Fruit fly (Drosophila melanogaster): Measurements from ENCODE around the gene CG46309.
A peak's percentile ranks its signal among the peaks of the same experiment; 100 is the strongest.

CG46309 gene

DNA sequence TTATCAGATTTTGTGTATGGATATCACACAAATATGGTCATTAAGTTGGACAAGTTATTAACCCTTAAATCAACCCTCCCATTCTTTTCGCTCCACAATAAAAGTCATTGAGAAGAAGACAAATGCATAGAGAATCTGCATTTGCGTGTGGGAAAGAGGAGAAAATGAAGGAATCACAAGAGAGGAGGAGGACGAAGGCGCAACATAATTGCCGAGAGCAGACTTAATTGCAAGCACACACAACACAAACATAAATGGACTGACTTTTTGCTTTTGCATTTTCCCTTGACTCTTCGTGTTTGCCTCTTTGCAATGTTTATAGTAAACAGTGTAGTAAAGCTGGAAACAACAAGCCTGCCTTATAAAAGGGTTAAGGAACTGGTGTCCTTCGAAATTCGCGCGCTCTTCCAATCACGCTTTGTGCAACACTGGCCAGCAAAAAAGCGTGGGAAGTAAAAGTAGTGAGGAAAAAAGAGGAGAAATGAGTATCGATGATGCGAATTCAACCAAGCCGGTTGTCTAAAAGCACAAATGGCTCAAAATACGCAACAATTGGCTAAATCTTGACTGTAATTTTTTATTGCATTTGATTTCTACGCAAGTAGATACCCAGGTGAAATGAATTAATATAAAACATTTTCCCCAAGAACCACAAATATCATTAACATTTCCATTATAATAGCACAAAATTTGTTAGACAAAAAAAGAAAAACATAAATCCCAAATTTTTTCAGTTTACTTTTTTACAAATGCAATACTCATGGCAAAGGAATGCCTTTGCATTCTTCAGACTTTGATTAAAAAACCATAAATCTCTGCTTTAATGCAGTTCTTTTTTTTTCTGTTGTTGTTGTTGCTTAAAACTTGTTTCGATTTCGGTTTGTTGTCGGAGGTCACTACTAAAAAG, 15.8 kb upstream of the CG46309 start:
- TF ChIP-seq noc (tag; optimal IDR thresholded peaks at IDR 0.05), result no peak

DNA sequence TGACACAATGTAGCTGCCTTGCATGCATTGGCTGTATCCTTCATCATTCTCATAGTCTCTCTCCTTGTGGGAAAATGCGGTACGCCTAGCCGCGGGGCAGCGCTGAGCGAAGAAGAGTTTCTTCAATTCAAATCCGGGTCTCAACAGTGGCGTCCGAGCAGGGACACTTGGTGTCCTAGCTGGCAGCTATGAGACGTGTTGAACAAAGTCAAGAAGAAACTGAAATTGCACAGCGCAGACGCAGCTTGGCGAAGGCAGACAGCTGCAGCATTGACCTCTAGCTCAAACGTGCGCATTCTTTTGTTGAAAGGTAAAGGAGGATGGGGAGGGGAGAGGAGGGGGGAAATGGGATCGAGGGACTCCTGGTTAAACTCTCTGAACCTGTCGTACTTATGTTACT, 12.1 kb upstream of the CG46309 start:
- no peak for TF ChIP-seq noc (tag; optimal IDR thresholded peaks at IDR 0.05)

- no peak for TF ChIP-seq noc (tag; optimal IDR thresholded peaks at IDR 0.05)
These were observed 10.1 kb upstream of the CG46309 start, which contains the start of the genes twe and CG4935 for dm6 chr2L:16261576-16262217. Gene twe (minus strand): TSS chr2L:16261877. Gene CG4935 (plus strand): TSS chr2L:16262141.

DNA sequence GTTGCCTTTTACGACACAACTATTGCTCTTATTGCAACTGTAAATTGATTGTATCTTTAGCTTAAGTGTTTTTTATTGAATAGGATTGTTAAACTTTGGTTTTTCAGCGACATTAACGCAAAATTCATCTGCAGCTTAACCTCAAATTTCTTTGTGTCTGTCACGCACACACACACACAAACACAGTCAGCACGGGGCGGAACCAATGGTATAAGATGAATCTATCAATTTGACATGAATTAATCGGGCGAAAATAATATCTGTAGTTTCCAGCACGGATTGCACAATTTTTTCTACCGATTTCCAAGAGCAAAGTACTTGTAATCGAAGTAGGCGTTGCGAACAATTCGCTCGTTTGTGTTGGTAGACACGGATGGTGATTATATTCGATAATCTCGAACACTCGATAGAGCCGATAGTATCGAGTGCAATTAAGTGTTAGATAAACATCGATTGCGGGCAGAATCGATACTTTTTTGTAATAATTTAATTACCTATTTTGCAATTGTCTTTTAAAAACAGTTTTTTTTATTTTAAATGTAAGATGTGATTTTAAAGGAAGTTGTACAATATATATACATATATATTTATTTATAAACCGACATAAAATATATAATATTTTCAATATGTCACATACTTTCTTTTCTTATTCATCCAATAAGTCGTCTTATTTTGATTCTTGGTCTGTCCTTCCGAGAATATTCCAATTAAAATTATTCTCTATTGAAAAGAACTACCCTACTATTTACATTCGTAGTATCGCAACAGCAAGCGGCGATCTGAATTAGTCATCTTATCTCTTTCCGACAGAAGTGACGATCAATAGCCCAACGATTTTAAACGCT, 5.9 kb upstream of the CG46309 start, which contains the start of the genes PRL-1 and EndoGI:
Gene PRL-1 (minus strand): TSS at position 380 of the 845 bp plus-strand sequence.
Gene EndoGI (plus strand): TSS at position 462 of the 845 bp plus-strand sequence.
- TF ChIP-seq noc (tag; optimal IDR thresholded peaks at IDR 0.05), result peak; percentile 88

- TF ChIP-seq noc (tag; optimal IDR thresholded peaks at IDR 0.05), result no peak
These were observed 4.5 kb upstream of the CG46309 start for dm6 chr2L:16256118-16256435.

dm6 chr2L:16255232-16256117, 3.9 kb upstream of the CG46309 start:
- no peak for TF ChIP-seq noc (tag; optimal IDR thresholded peaks at IDR 0.05)

DNA sequence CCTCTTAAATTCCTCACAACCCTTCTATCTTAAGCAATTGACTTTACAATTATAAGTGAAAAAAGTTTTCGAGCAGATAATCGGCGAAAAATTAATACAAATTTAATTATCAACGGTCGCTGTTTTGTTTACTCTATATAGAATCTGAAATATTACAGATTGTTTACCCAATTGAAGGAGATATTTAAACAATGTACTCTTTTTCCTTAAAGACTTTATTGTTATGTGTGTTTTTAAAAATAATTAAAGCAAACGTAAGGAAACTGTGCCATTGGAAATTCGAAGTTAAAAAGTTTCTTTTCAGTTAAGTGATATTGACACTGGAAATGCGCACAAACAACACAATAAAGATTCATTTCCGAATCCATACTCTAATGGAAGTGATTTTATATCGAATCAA, 9.9 kb downstream of the CG46309 start, which contains the start of gene CG42818:
Gene CG42818 (plus strand): TSS at position 301 of the 400 bp plus-strand sequence.
- no peak for TF ChIP-seq noc (tag; optimal IDR thresholded peaks at IDR 0.05)

DNA sequence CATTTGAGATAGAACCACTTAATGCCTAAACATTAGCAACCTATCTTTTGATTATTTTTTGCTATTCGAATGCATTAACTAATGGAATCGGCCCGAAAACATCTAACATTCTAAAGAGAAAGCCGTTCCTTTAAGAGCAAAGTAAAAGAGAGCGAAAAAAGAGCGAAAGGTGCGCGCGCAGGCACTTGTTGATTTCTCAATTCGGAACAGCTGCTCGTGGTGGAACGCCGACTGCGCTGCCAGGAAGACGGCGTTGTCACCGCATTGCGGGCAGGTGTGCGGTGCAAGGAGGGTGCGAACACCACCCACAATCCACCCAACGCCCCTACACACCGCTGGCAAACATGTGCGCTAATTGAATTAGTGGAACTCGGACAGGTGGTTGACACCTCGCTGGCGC, 16.8 kb downstream of the CG46309 start:
- no peak for TF ChIP-seq noc (tag; optimal IDR thresholded peaks at IDR 0.05)

dm6 chr2L:16231265-16231664, 20.3 kb downstream of the CG46309 start, which contains the start of gene Ca-Ma2d:
Gene Ca-Ma2d (plus strand): TSS chr2L:16231475.
- no peak for TF ChIP-seq noc (tag; optimal IDR thresholded peaks at IDR 0.05)

DNA sequence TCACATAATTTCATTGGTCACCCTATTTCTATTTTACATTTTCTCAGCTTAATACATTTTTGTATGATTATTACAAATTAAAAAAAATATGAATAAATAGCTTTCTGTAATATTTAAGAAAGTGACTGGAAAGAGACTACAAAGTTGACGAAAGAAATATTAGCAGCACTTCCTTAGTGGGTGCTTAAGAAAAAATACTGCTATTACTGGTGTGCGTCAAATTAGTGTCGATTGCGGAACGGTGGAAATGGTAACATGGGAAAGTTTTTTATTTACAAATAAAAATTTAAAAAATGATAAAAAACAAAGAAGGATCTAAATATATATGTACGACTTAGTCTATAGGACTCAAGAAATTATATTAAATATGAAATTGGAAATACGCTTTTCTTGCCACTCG, 27.6 kb downstream of the CG46309 start:
- no peak for TF ChIP-seq noc (tag; optimal IDR thresholded peaks at IDR 0.05)

- TF ChIP-seq noc (tag; optimal IDR thresholded peaks at IDR 0.05), result no peak
These were observed 35.3 kb downstream of the CG46309 start for dm6 chr2L:16216298-16216697.

dm6 chr2L:16211159-16211558, 40.4 kb downstream of the CG46309 start, which contains the start of gene CG31819:
Gene CG31819 (plus strand): TSS chr2L:16211459.
- no peak for TF ChIP-seq noc (tag; optimal IDR thresholded peaks at IDR 0.05)

- no peak for TF ChIP-seq noc (tag; optimal IDR thresholded peaks at IDR 0.05)
These were observed 53.4 kb downstream of the CG46309 start for dm6 chr2L:16198150-16198549.
